Fruit fly (Drosophila melanogaster) S2 (cell line): ENCODE results near the gene CG14770.

ENCODE experiments used
- CG8478 ChIP-seq: fragments of >200 bp; optimal IDR thresholded peaks from 2 replicates; lab custom pipeline; 2018
- CTCF ChIP-seq, 2 experiments: fragments of >200 bp; optimal IDR thresholded peaks; 2 replicates each; lab custom pipeline; 2018

DNA sequence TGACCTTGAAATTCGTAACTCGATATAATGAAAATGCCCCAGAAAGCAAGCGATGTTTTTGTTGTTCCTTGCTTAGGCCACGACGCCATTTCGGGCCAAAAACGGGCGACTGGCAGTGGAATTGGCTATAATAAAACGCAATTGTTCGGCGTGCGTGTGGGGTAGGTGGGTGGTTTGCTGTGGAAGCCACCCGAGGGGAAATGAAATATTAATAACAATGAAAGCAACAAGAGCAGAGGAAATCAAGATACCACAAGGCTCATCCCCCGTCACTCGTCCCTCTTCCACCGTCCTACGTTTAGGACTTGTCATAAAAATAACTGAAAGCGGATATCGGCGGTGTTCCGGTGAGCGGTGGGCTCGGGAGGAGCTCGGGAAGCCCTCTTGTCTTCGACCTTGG, 36.7 kb downstream of the CG14770 start:
- no peak for TF ChIP-seq CG8478 (lab: Kevin White, UChicago)
- TF ChIP-seq CTCF (optimal IDR thresholded peaks at IDR 0.05; lab: Kevin White, UChicago) = no peak
